Worm (Caenorhabditis elegans) whole organism, L4 larva: ENCODE measurements around the gene Y51H4A.24.
"Not testable (repeated sequence)": the region's sequence is repeated elsewhere in the genome, so short reads cannot be mapped to it uniquely, and the experiment has no call there.

Experiments
- ZK337.2 ChIP-seq: fragments of 200-800 bp; sonication (Bioruptor generic); IDR thresholded peaks from 2 replicates; pipeline ENCODE4 v1.3.6; 2022; ENCODE audit warnings: missing genetic modification reagents, missing genetic modification characterization, missing compliant biosample characterization
- ceh-82 ChIP-seq: sonication (generic microtip); optimal IDR thresholded peaks from 2 replicates; lab custom pipeline; 2017; ENCODE audit warnings: missing biosample characterization, missing genetic modification characterization
- daf-8 ChIP-seq: fragments of 200-800 bp; sonication (Bioruptor generic); IDR thresholded peaks from 2 replicates; pipeline ENCODE4 v1.3.6; 2022; ENCODE audit warnings: missing genetic modification characterization, missing compliant biosample characterization
- dmd-6 ChIP-seq: fragments of 200-800 bp; sonication (Bioruptor generic); IDR thresholded peaks from 2 replicates; pipeline ENCODE4 v1.3.6; 2022; ENCODE audit warnings: missing genetic modification reagents, missing genetic modification characterization, missing compliant biosample characterization
- fos-1 ChIP-seq: fragments of 150-350 bp; optimal IDR thresholded peaks from 2 replicates; lab custom pipeline; 2014; ENCODE audit warnings: missing biosample characterization, missing genetic modification characterization
- hif-1 ChIP-seq, 2 experiments: sonication (generic microtip); optimal IDR thresholded peaks; 2 replicates each; lab custom pipeline; 2016 to 2017; ENCODE audit warnings: missing compliant biosample characterization in 2 of 2, missing genetic modification characterization in 2 of 2, missing genetic modification reagents in 2 of 2, missing genotype in 2 of 2, mild to moderate bottlenecking in 1 of 2
- lsy-2 ChIP-seq, 2 experiments: fragments of 150-350 bp in 1 of 2; sonication (generic microtip) in 1 of 2; optimal IDR thresholded peaks; 2 replicates each; lab custom pipeline; 2014 to 2017; ENCODE audit warnings: missing biosample characterization in 2 of 2, missing genetic modification characterization in 2 of 2
- mes-2 ChIP-seq: sonication (generic microtip); optimal IDR thresholded peaks from 2 replicates; lab custom pipeline; 2016; ENCODE audit warnings: missing genotype, mild to moderate bottlenecking, missing genetic modification characterization, missing compliant biosample characterization; ENCODE audit not compliant: poor library complexity, severe bottlenecking
- nhr-28 ChIP-seq: fragments of 150-350 bp; optimal IDR thresholded peaks from 2 replicates; lab custom pipeline; 2014; ENCODE audit warnings: missing biosample characterization, missing genetic modification characterization
- nhr-76 ChIP-seq: fragments of 150-350 bp; optimal IDR thresholded peaks from 2 replicates; lab custom pipeline; 2014; ENCODE audit warnings: missing biosample characterization, missing genetic modification characterization
- snpc-4 ChIP-seq: fragments of 150-350 bp; optimal IDR thresholded peaks from 2 replicates; lab custom pipeline; 2014; ENCODE audit warnings: missing biosample characterization, missing genetic modification characterization
- unc-62 ChIP-seq, 3 experiments: fragments of 150-350 bp in 1 of 3; sonication (generic microtip); optimal IDR thresholded peaks in 2 of 3; peaks in 1 of 3; 1 replicate in 1 of 3; 2 replicates in 2 of 3; lab custom pipeline; 2014 to 2017; ENCODE audit warnings: missing biosample characterization in 3 of 3, missing genetic modification characterization in 3 of 3, missing genetic modification reagents in 3 of 3, missing genotype in 1 of 3

ce11 chrIV:16755771-16756170, 15.1 kb upstream of the Y51H4A.24 start, which contains the start of gene Y43D4A.2:
- not testable (repeated sequence) for TF ChIP-seq fos-1; unc-62 (GFP tag; optimal IDR thresholded peaks at IDR 0.05 in 1 of 2; lab: Kevin White, UChicago); unc-62 (tag; optimal IDR thresholded peaks at IDR 0.05; lab: Kevin White, UChicago); lsy-2 (tag; optimal IDR thresholded peaks at IDR 0.05; lab: Kevin White, UChicago); mes-2 (tag; lab: Kevin White, UChicago); hif-1 (tag; optimal IDR thresholded peaks at IDR 0.05; lab: Kevin White, UChicago); snpc-4 (tag; lab: Kevin White, UChicago); ceh-82 (tag; lab: Kevin White, UChicago); dmd-6; ZK337.2 (GFP tag; lab: Robert Waterston, UW); nhr-28; daf-8 (GFP tag; lab: Robert Waterston, UW); nhr-76 (tag; lab: Kevin White, UChicago)
